Fruit fly (Drosophila melanogaster): ENCODE data around the gene FucTB.

FucTB gene

dm6 chr2L:9437216-9437715 is 6.4 kb upstream of the FucTB start, which contains the start of gene numb:
TSS of gene numb (plus strand) at chr2L:9437469.
- no peak for TF ChIP-seq Hr83 (GFP tag; optimal IDR thresholded peaks at IDR 0.05; ENCODE audit: poor library complexity, severe bottlenecking)
- TF ChIP-seq Dif (GFP tag; optimal IDR thresholded peaks at IDR 0.05; ENCODE audit: partially characterized antibody): peak; percentile 6
- no peak for TF ChIP-seq woc (GFP tag; optimal IDR thresholded peaks at IDR 0.05)
- peak; percentile 13 for TF ChIP-seq pan (optimal IDR thresholded peaks at IDR 0.05)
- no peak for TF ChIP-seq N (GFP tag; optimal IDR thresholded peaks at IDR 0.05)

- TF ChIP-seq psq (GFP tag; optimal IDR thresholded peaks at IDR 0.05): no peak
- no peak for TF ChIP-seq rgr (GFP tag; optimal IDR thresholded peaks at IDR 0.05)
- TF ChIP-seq Abd-B (GFP tag; optimal IDR thresholded peaks at IDR 0.05): no peak
- no peak for TF ChIP-seq pan (optimal IDR thresholded peaks at IDR 0.05)
- no peak for TF ChIP-seq dmrt93B (GFP tag; optimal IDR thresholded peaks at IDR 0.05)
- no peak for TF ChIP-seq ey (GFP tag; optimal IDR thresholded peaks at IDR 0.05)
- TF ChIP-seq br (GFP tag; optimal IDR thresholded peaks at IDR 0.05): no peak
- TF ChIP-seq CG9705 (GFP tag; optimal IDR thresholded peaks at IDR 0.05): no peak
- TF ChIP-seq GATAd (GFP tag; optimal IDR thresholded peaks at IDR 0.05): no peak
- no peak for TF ChIP-seq h (GFP tag; optimal IDR thresholded peaks at IDR 0.05)
- no peak for TF ChIP-seq Dif (GFP tag; optimal IDR thresholded peaks at IDR 0.05; ENCODE audit: partially characterized antibody)
- no peak for TF ChIP-seq CrebA (GFP tag; optimal IDR thresholded peaks at IDR 0.05; ENCODE audit: borderline replicate concordance)
- no peak for TF ChIP-seq sage (GFP tag; optimal IDR thresholded peaks at IDR 0.05)
- TF ChIP-seq Hr83 (GFP tag; optimal IDR thresholded peaks at IDR 0.05; ENCODE audit: poor library complexity, severe bottlenecking): no peak
- no peak for TF ChIP-seq N (GFP tag; optimal IDR thresholded peaks at IDR 0.05)
- TF ChIP-seq jim (GFP tag; optimal IDR thresholded peaks at IDR 0.05): no peak
- no peak for TF ChIP-seq dsf (GFP tag; optimal IDR thresholded peaks at IDR 0.05; ENCODE audit: borderline replicate concordance)
- TF ChIP-seq Sp1 (GFP tag; optimal IDR thresholded peaks at IDR 0.05): no peak
- TF ChIP-seq usp (GFP tag; optimal IDR thresholded peaks at IDR 0.05): no peak
Measured at dm6 chr2L:9436504-9436903, 5.7 kb upstream of the FucTB start, which contains the start of gene RpS28-like. TSS of gene RpS28-like (plus strand) at chr2L:9436804.

dm6 chr2L:9435099-9435498 is 4.2 kb upstream of the FucTB start, which contains the start of gene CG3769:
TSS of gene CG3769 (plus strand) at chr2L:9435399.
- no peak for TF ChIP-seq Hr78 (GFP tag; optimal IDR thresholded peaks at IDR 0.05)
- no peak for TF ChIP-seq GATAd (GFP tag; optimal IDR thresholded peaks at IDR 0.05)
- TF ChIP-seq h (GFP tag; optimal IDR thresholded peaks at IDR 0.05): no peak
- TF ChIP-seq HLH106 (tag; optimal IDR thresholded peaks at IDR 0.05): no peak
- TF ChIP-seq Dfd (GFP tag; optimal IDR thresholded peaks at IDR 0.05): no peak
- TF ChIP-seq Myc (optimal IDR thresholded peaks at IDR 0.05): no peak
- TF ChIP-seq ey (GFP tag; optimal IDR thresholded peaks at IDR 0.05): no peak
- TF ChIP-seq pan (optimal IDR thresholded peaks at IDR 0.05): no peak
- TF ChIP-seq Abd-B (GFP tag; optimal IDR thresholded peaks at IDR 0.05): no peak
- TF ChIP-seq Rel (GFP tag; optimal IDR thresholded peaks at IDR 0.05): no peak
- no peak for TF ChIP-seq Rel (tag; optimal IDR thresholded peaks at IDR 0.05)
- TF ChIP-seq Sp1 (GFP tag; optimal IDR thresholded peaks at IDR 0.05): no peak
- no peak for TF ChIP-seq dmrt93B (GFP tag; optimal IDR thresholded peaks at IDR 0.05)
- TF ChIP-seq OdsH (GFP tag; optimal IDR thresholded peaks at IDR 0.05): no peak
- TF ChIP-seq dsf (GFP tag; optimal IDR thresholded peaks at IDR 0.05; ENCODE audit: borderline replicate concordance): no peak
- TF ChIP-seq usp (GFP tag; optimal IDR thresholded peaks at IDR 0.05): no peak

dm6 chr2L:9427570-9427969 is 3.3 kb downstream of the FucTB start, which contains the start of gene CG42847:
TSS of gene CG42847 (plus strand) at chr2L:9427870.
- TF ChIP-seq Hr83 (GFP tag; optimal IDR thresholded peaks at IDR 0.05; ENCODE audit: poor library complexity, severe bottlenecking): no peak
- TF ChIP-seq psq (GFP tag; optimal IDR thresholded peaks at IDR 0.05): no peak
- TF ChIP-seq HLH106 (tag; optimal IDR thresholded peaks at IDR 0.05): no peak
- no peak for TF ChIP-seq Abd-B (GFP tag; optimal IDR thresholded peaks at IDR 0.05)
- no peak for TF ChIP-seq Hr78 (GFP tag; optimal IDR thresholded peaks at IDR 0.05)
- TF ChIP-seq h (GFP tag; optimal IDR thresholded peaks at IDR 0.05): no peak
- TF ChIP-seq Hnf4 (GFP tag; optimal IDR thresholded peaks at IDR 0.05): no peak
- no peak for TF ChIP-seq sv (GFP tag; optimal IDR thresholded peaks at IDR 0.05)
- no peak for TF ChIP-seq Vsx2 (GFP tag; optimal IDR thresholded peaks at IDR 0.05; ENCODE audit: partially characterized antibody)
- TF ChIP-seq GATAd (GFP tag; optimal IDR thresholded peaks at IDR 0.05): no peak

- TF ChIP-seq Hnf4 (GFP tag; optimal IDR thresholded peaks at IDR 0.05) (no peak), CG9705 (GFP tag; optimal IDR thresholded peaks at IDR 0.05) (no peak), pan (optimal IDR thresholded peaks at IDR 0.05) (no peak), woc (GFP tag; optimal IDR thresholded peaks at IDR 0.05) (no peak), tai (GFP tag; optimal IDR thresholded peaks at IDR 0.05) (no peak), Rel (GFP tag; optimal IDR thresholded peaks at IDR 0.05) (no peak), Rel (tag; optimal IDR thresholded peaks at IDR 0.05) (no peak), brk (GFP tag; optimal IDR thresholded peaks at IDR 0.05) (no peak), Sp1 (GFP tag; optimal IDR thresholded peaks at IDR 0.05) (no peak), Dfd (GFP tag; optimal IDR thresholded peaks at IDR 0.05) (no peak), foxo (GFP tag; optimal IDR thresholded peaks at IDR 0.05) (no peak), br (GFP tag; optimal IDR thresholded peaks at IDR 0.05) (no peak)
Measured at dm6 chr2L:9426534-9426933, 4.3 kb downstream of the FucTB start, which contains the start of gene Fbp2. TSS of gene Fbp2 (plus strand) at chr2L:9426784.

All from whole organism, wandering third instar larva.